Fruit fly (Drosophila melanogaster) whole organism, pupa: ENCODE data around the gene CG42853.

Experiments used
- CG12605 ChIP-seq: fragments of 200-800 bp; sonication (Bioruptor generic); IDR thresholded peaks from 2 replicates; pipeline ENCODE4 v1.3.6; 2022; ENCODE audit warnings: missing biosample characterization, missing genetic modification characterization
- CG17806 ChIP-seq: fragments of 200-800 bp; sonication (Bioruptor generic); optimal IDR thresholded peaks from 2 replicates; lab custom pipeline; 2018; ENCODE audit warnings: missing biosample characterization, mild to moderate bottlenecking, missing genetic modification characterization, moderate library complexity
- CG32121 ChIP-seq: fragments of 200-800 bp; sonication (Bioruptor generic); IDR thresholded peaks from 2 replicates; pipeline ENCODE4 v1.3.6; 2022; ENCODE audit warnings: missing biosample characterization, missing genetic modification characterization
- CG34367 ChIP-seq: fragments of 200-800 bp; sonication (Bioruptor generic); optimal IDR thresholded peaks from 2 replicates; lab custom pipeline; 2018; ENCODE audit warnings: missing biosample characterization, mild to moderate bottlenecking, missing genetic modification characterization
- CG8159 ChIP-seq: fragments of 200-800 bp; sonication (Bioruptor generic); optimal IDR thresholded peaks from 3 replicates; lab custom pipeline; 2018; ENCODE audit warnings: missing biosample characterization, mild to moderate bottlenecking, missing genetic modification characterization, moderate library complexity
- D1 ChIP-seq: fragments of 200-800 bp; sonication (Bioruptor generic); optimal IDR thresholded peaks from 2 replicates; lab custom pipeline; 2018; ENCODE audit warnings: missing biosample characterization, mild to moderate bottlenecking, missing genetic modification characterization, moderate library complexity
- EcR ChIP-seq: fragments of 200-800 bp; sonication (Bioruptor generic); optimal IDR thresholded peaks from 3 replicates; lab custom pipeline; 2019; ENCODE audit warnings: missing biosample characterization, missing genetic modification characterization, mild to moderate bottlenecking, moderate library complexity, missing genetic modification reagents
- Pif1A ChIP-seq: fragments of 200-800 bp; sonication (Bioruptor generic); optimal IDR thresholded peaks from 3 replicates; lab custom pipeline; 2016; ENCODE audit warnings: missing biosample characterization, missing genetic modification characterization
- Pif1B ChIP-seq: fragments of 200-800 bp; sonication (Bioruptor generic); optimal IDR thresholded peaks from 3 replicates; lab custom pipeline; 2016; ENCODE audit warnings: missing biosample characterization, missing genetic modification characterization
- Snoo ChIP-seq: fragments of 200-800 bp; sonication (Bioruptor generic); optimal IDR thresholded peaks from 3 replicates; lab custom pipeline; 2017; ENCODE audit warnings: missing biosample characterization, mild to moderate bottlenecking, missing genetic modification characterization, inconsistent platforms
- fd96Ca ChIP-seq: fragments of 200-800 bp; sonication (Bioruptor generic); IDR thresholded peaks from 3 replicates; pipeline ENCODE4 v1.3.6; 2022; ENCODE audit warnings: missing biosample characterization, missing genetic modification characterization

dm6 chr3L:18088027-18088426 is 33.8 kb downstream of the CG42853 start:
- no peak for TF ChIP-seq CG17806 (tag; lab: Kevin White, UChicago)
- TF ChIP-seq Pif1A, result no peak
- TF ChIP-seq CG8159, result peak; percentile 17
- TF ChIP-seq fd96Ca, result no peak
- TF ChIP-seq CG32121 (GFP tag; lab: Robert Waterston, UW), result no peak
- TF ChIP-seq CG34367 (tag; lab: Kevin White, UChicago), result no peak
- TF ChIP-seq EcR, result peak; percentile 50
- no peak for TF ChIP-seq CG12605 (GFP tag; lab: Robert Waterston, UW)
- peak; percentile 96 for TF ChIP-seq D1 (tag; lab: Kevin White, UChicago)
- no peak for TF ChIP-seq Snoo (tag; lab: Kevin White, UChicago)
- TF ChIP-seq Pif1B (GFP tag; lab: Kevin White, UChicago), result no peak
